Worm (Caenorhabditis elegans): ENCODE measurements around the gene Y48A6C.8.

ce11 chrIII:11170509-11170908, 43.1 kb upstream of the Y48A6C.8 start:
- TF ChIP-seq unc-55 (GFP tag; optimal IDR thresholded peaks at IDR 0.05) (no peak), tbx-2 (tag; optimal IDR thresholded peaks at IDR 0.05) (no peak), ets-4 (tag; optimal IDR thresholded peaks at IDR 0.05) (no peak), K09A11.1 (tag; optimal IDR thresholded peaks at IDR 0.05; ENCODE audit: insufficient read depth) (no peak), elt-4 (tag; optimal IDR thresholded peaks at IDR 0.05) (no peak), F13H6.1 (tag; optimal IDR thresholded peaks at IDR 0.05) (no peak), unc-3 (GFP tag; conservative IDR thresholded peaks at IDR 0.05) (no peak), unc-3 (tag; optimal IDR thresholded peaks at IDR 0.05) (no peak), ceh-14 (tag; optimal IDR thresholded peaks at IDR 0.05) (no peak)
